Worm (Caenorhabditis elegans) whole organism, L4 larva: ENCODE measurements around the gene unc-16.

Experiments
- F10B5.3 ChIP-seq: sonication (generic microtip); optimal IDR thresholded peaks from 2 replicates; lab custom pipeline; 2016; ENCODE audit warnings: mild to moderate bottlenecking, missing genetic modification characterization, missing compliant biosample characterization
- F44E2.7 ChIP-seq: fragments of 200-800 bp; sonication (Bioruptor generic); IDR thresholded peaks from 2 replicates; pipeline ENCODE4 v2.1.2; 2022; ENCODE audit warnings: missing genetic modification characterization, missing compliant biosample characterization
- F49E8.2 ChIP-seq: sonication (generic microtip); optimal IDR thresholded peaks from 2 replicates; lab custom pipeline; 2016; ENCODE audit warnings: missing compliant biosample characterization, mild to moderate bottlenecking, missing genetic modification characterization, borderline replicate concordance
- R02D3.7 ChIP-seq: fragments of 150-350 bp; sonication (generic microtip); optimal IDR thresholded peaks from 3 replicates; lab custom pipeline; 2014; ENCODE audit warnings: missing biosample characterization, missing genetic modification characterization
- T26A8.4 ChIP-seq: fragments of 200-800 bp; sonication (Bioruptor generic); IDR thresholded peaks from 2 replicates; pipeline ENCODE4 v1.3.6; 2022; ENCODE audit warnings: missing genetic modification characterization, missing compliant biosample characterization
- Y48G9A.11 ChIP-seq: fragments of 200-800 bp; sonication (Bioruptor generic); IDR thresholded peaks from 2 replicates; pipeline ENCODE4 v1.3.6; 2022; ENCODE audit warnings: missing genetic modification reagents, missing genetic modification characterization, missing compliant biosample characterization
- arid-1 ChIP-seq: fragments of 200-800 bp; sonication (Bioruptor generic); conservative IDR thresholded peaks from 2 replicates; pipeline ENCODE4 v1.3.6; 2022; ENCODE audit warnings: missing genetic modification reagents, missing genetic modification characterization, missing compliant biosample characterization
- ceh-32 ChIP-seq: sonication (generic microtip); optimal IDR thresholded peaks from 2 replicates; lab custom pipeline; 2016; ENCODE audit warnings: mild to moderate bottlenecking, missing genetic modification characterization, missing compliant biosample characterization; ENCODE audit not compliant: poor library complexity
- ceh-62 ChIP-seq: sonication (generic microtip); optimal IDR thresholded peaks from 2 replicates; lab custom pipeline; 2017; ENCODE audit warnings: missing biosample characterization, missing genetic modification characterization
- ces-1 ChIP-seq: fragments of 150-350 bp; sonication (generic microtip); optimal IDR thresholded peaks from 4 replicates; lab custom pipeline; 2014; ENCODE audit warnings: missing biosample characterization, missing genetic modification reagents, missing genetic modification characterization
- daf-16 ChIP-seq, 3 experiments: sonication (generic microtip); optimal IDR thresholded peaks; 2 replicates each; lab custom pipeline; 2016 to 2017; ENCODE audit warnings: missing genetic modification characterization in 3 of 3, missing genetic modification reagents in 3 of 3, mild to moderate bottlenecking in 2 of 3, missing compliant biosample characterization in 2 of 3, missing biosample characterization in 1 of 3, moderate library complexity in 1 of 3
- daf-19 ChIP-seq: fragments of 200-800 bp; sonication (Bioruptor generic); conservative IDR thresholded peaks from 2 replicates; pipeline ENCODE4 v1.3.6; 2022; ENCODE audit warnings: missing genetic modification characterization, missing compliant biosample characterization
- daf-8 ChIP-seq: fragments of 200-800 bp; sonication (Bioruptor generic); IDR thresholded peaks from 2 replicates; pipeline ENCODE4 v1.3.6; 2022; ENCODE audit warnings: missing genetic modification characterization, missing compliant biosample characterization
- dmd-8 ChIP-seq: fragments of 200-800 bp; sonication (Bioruptor generic); IDR thresholded peaks from 2 replicates; pipeline ENCODE4 v1.3.6; 2022; ENCODE audit warnings: missing genetic modification characterization, missing compliant biosample characterization
- dpl-1 ChIP-seq: fragments of 150-350 bp; optimal IDR thresholded peaks from 2 replicates; lab custom pipeline; 2014; ENCODE audit warnings: missing biosample characterization, missing genetic modification reagents, missing genetic modification characterization
- egl-27 ChIP-seq: sonication (generic microtip); optimal IDR thresholded peaks from 3 replicates; lab custom pipeline; 2017; ENCODE audit warnings: missing biosample characterization, missing genetic modification reagents, missing genetic modification characterization
- fkh-10 ChIP-seq: fragments of 150-350 bp; optimal IDR thresholded peaks from 2 replicates; lab custom pipeline; 2014; ENCODE audit warnings: missing biosample characterization, missing genetic modification reagents, missing genetic modification characterization
- gei-8 ChIP-seq: fragments of 200-800 bp; sonication (Bioruptor generic); optimal IDR thresholded peaks from 2 replicates; lab custom pipeline; 2018; ENCODE audit warnings: mild to moderate bottlenecking, missing genetic modification characterization, missing compliant biosample characterization
- hlh-11 ChIP-seq: fragments of 200-800 bp; sonication (Bioruptor generic); optimal IDR thresholded peaks from 2 replicates; lab custom pipeline; 2018; ENCODE audit warnings: mild to moderate bottlenecking, missing genetic modification characterization, missing compliant biosample characterization
- hmg-1.1 ChIP-seq: fragments of 200-800 bp; sonication (Bioruptor generic); IDR thresholded peaks from 2 replicates; pipeline ENCODE4 v1.3.6; 2022; ENCODE audit warnings: missing genetic modification reagents, missing genetic modification characterization, missing compliant biosample characterization
- lin-15B ChIP-seq: fragments of 150-350 bp; sonication (generic microtip); optimal IDR thresholded peaks from 3 replicates; lab custom pipeline; 2014; ENCODE audit warnings: missing biosample characterization, missing genetic modification characterization
- lin-29 ChIP-seq: fragments of 200-800 bp; sonication (Bioruptor generic); IDR thresholded peaks from 2 replicates; pipeline ENCODE4 v1.3.6; 2022; ENCODE audit warnings: missing genetic modification reagents, missing genetic modification characterization, missing compliant biosample characterization
- lin-38 ChIP-seq: fragments of 200-800 bp; sonication (Bioruptor generic); IDR thresholded peaks from 2 replicates; pipeline ENCODE4 v1.3.6; 2022; ENCODE audit warnings: missing genetic modification reagents, missing genetic modification characterization, missing compliant biosample characterization
- lir-3 ChIP-seq: sonication (generic microtip); optimal IDR thresholded peaks from 2 replicates; lab custom pipeline; 2016; ENCODE audit warnings: mild to moderate bottlenecking, missing genetic modification characterization, missing compliant biosample characterization
- lsy-2 ChIP-seq, 2 experiments: fragments of 150-350 bp in 1 of 2; sonication (generic microtip) in 1 of 2; optimal IDR thresholded peaks; 2 replicates each; lab custom pipeline; 2014 to 2017; ENCODE audit warnings: missing biosample characterization in 2 of 2, missing genetic modification characterization in 2 of 2
- madf-5 ChIP-seq, 2 experiments: fragments of 200-800 bp; sonication (Bioruptor generic); IDR thresholded peaks; 2 replicates each; pipeline ENCODE4 v1.3.6; 2022; ENCODE audit warnings: missing compliant biosample characterization in 2 of 2, missing genetic modification characterization in 2 of 2
- madf-9 ChIP-seq: fragments of 200-800 bp; sonication (Bioruptor generic); conservative IDR thresholded peaks from 2 replicates; pipeline ENCODE4 v1.3.6; 2022; ENCODE audit warnings: missing genetic modification reagents, missing genetic modification characterization, missing compliant biosample characterization
- mes-2 ChIP-seq: sonication (generic microtip); optimal IDR thresholded peaks from 2 replicates; lab custom pipeline; 2016; ENCODE audit warnings: missing genotype, mild to moderate bottlenecking, missing genetic modification characterization, missing compliant biosample characterization; ENCODE audit not compliant: poor library complexity, severe bottlenecking
- nhr-111 ChIP-seq: fragments of 200-800 bp; sonication (Bioruptor generic); optimal IDR thresholded peaks from 2 replicates; lab custom pipeline; 2018; ENCODE audit warnings: mild to moderate bottlenecking, missing genetic modification characterization, missing compliant biosample characterization
- nhr-237 ChIP-seq: sonication (generic microtip); optimal IDR thresholded peaks from 2 replicates; lab custom pipeline; 2017; ENCODE audit warnings: missing biosample characterization, missing genetic modification characterization
- nhr-28 ChIP-seq: fragments of 150-350 bp; optimal IDR thresholded peaks from 2 replicates; lab custom pipeline; 2014; ENCODE audit warnings: missing biosample characterization, missing genetic modification characterization
- pqm-1 ChIP-seq: sonication (generic microtip); optimal IDR thresholded peaks from 2 replicates; lab custom pipeline; 2017; ENCODE audit warnings: missing biosample characterization, missing genetic modification characterization
- saeg-2 ChIP-seq: fragments of 200-800 bp; sonication (Bioruptor generic); IDR thresholded peaks from 2 replicates; pipeline ENCODE4 v1.3.6; 2022; ENCODE audit warnings: missing genetic modification reagents, missing genetic modification characterization, missing compliant biosample characterization
- set-16 ChIP-seq: fragments of 200-800 bp; sonication (Bioruptor generic); IDR thresholded peaks from 2 replicates; pipeline ENCODE4 v1.3.6; 2022; ENCODE audit warnings: missing genetic modification reagents, missing genetic modification characterization, missing compliant biosample characterization
- snpc-1.2 ChIP-seq: fragments of 200-800 bp; sonication (Bioruptor generic); IDR thresholded peaks from 2 replicates; pipeline ENCODE4 v1.3.6; 2022; ENCODE audit warnings: missing genetic modification reagents, missing genetic modification characterization, missing compliant biosample characterization
- spr-1 ChIP-seq: sonication (generic microtip); optimal IDR thresholded peaks from 2 replicates; lab custom pipeline; 2016; ENCODE audit warnings: mild to moderate bottlenecking, missing genetic modification characterization, missing compliant biosample characterization
- unc-62 ChIP-seq, 3 experiments: fragments of 150-350 bp in 1 of 3; sonication (generic microtip); optimal IDR thresholded peaks in 2 of 3; peaks in 1 of 3; 1 replicate in 1 of 3; 2 replicates in 2 of 3; lab custom pipeline; 2014 to 2017; ENCODE audit warnings: missing biosample characterization in 3 of 3, missing genetic modification characterization in 3 of 3, missing genetic modification reagents in 3 of 3, missing genotype in 1 of 3
- zag-1 ChIP-seq: fragments of 150-350 bp; optimal IDR thresholded peaks from 2 replicates; lab custom pipeline; 2014; ENCODE audit warnings: missing biosample characterization, missing genetic modification characterization

unc-16 gene

ce11 chrIII:9564410-9564809 lies 18.4 kb downstream of the unc-16 start, which contains the start of gene C48B4.10:
C48B4.10 (minus strand) TSS chrIII:9564510.
- TF ChIP-seq ces-1 = no peak
- no peak for TF ChIP-seq F44E2.7 (GFP tag; lab: Robert Waterston, UW)
- no peak for TF ChIP-seq Y48G9A.11 (GFP tag; lab: Robert Waterston, UW)
- TF ChIP-seq ceh-32 (tag; lab: Kevin White, UChicago) = no peak
- TF ChIP-seq lsy-2 (tag; optimal IDR thresholded peaks at IDR 0.05; lab: Kevin White, UChicago) = no peak
- no peak for TF ChIP-seq spr-1 (tag; lab: Kevin White, UChicago)

ce11 chrIII:9565973-9566372 lies 19.9 kb downstream of the unc-16 start, which contains the start of gene C48B4.11:
C48B4.11 (minus strand) TSS chrIII:9566115.
- TF ChIP-seq pqm-1 (tag; lab: Kevin White, UChicago) = no peak
- TF ChIP-seq hmg-1.1 (GFP tag; lab: Robert Waterston, UW) = no peak
- TF ChIP-seq hlh-11 (tag; lab: Kevin White, UChicago) = no peak

ce11 chrIII:9568451-9568850 lies 22.4 kb downstream of the unc-16 start, which contains the start of gene C48B4.13:
C48B4.13 (plus strand) TSS chrIII:9568751.
- no peak for TF ChIP-seq lin-29 (GFP tag; lab: Robert Waterston, UW)
- no peak for TF ChIP-seq F10B5.3 (tag; lab: Kevin White, UChicago)
- no peak for TF ChIP-seq ceh-62 (tag; lab: Kevin White, UChicago)
- no peak for TF ChIP-seq F49E8.2 (tag; lab: Kevin White, UChicago)
- TF ChIP-seq lsy-2 (tag; optimal IDR thresholded peaks at IDR 0.05; lab: Kevin White, UChicago) = no peak
- TF ChIP-seq lin-15B = no peak
- no peak for TF ChIP-seq T26A8.4 (GFP tag; lab: Robert Waterston, UW)
- no peak for TF ChIP-seq gei-8
- no peak for TF ChIP-seq daf-16 (GFP tag; optimal IDR thresholded peaks at IDR 0.05; lab: Kevin White, UChicago)
- no peak for TF ChIP-seq daf-16 (tag; optimal IDR thresholded peaks at IDR 0.05; lab: Kevin White, UChicago)
- no peak for TF ChIP-seq daf-8
- no peak for TF ChIP-seq dpl-1 (GFP tag; lab: Kevin White, UChicago)
- no peak for TF ChIP-seq saeg-2
- TF ChIP-seq zag-1 (tag; lab: Kevin White, UChicago) = no peak
- no peak for TF ChIP-seq egl-27 (tag; lab: Kevin White, UChicago)
- TF ChIP-seq fkh-10 (GFP tag; lab: Kevin White, UChicago) = no peak
- no peak for TF ChIP-seq nhr-111 (GFP tag; lab: Kevin White, UChicago)

ce11 chrIII:9570869-9571268 lies 24.8 kb downstream of the unc-16 start:
- TF ChIP-seq daf-16 (GFP tag; optimal IDR thresholded peaks at IDR 0.05; lab: Kevin White, UChicago) (no peak), daf-16 (tag; optimal IDR thresholded peaks at IDR 0.05; lab: Kevin White, UChicago) (no peak), mes-2 (peak; percentile 13), dpl-1 (GFP tag; lab: Kevin White, UChicago) (peak; percentile 85), lsy-2 (tag; optimal IDR thresholded peaks at IDR 0.05; lab: Kevin White, UChicago) (peak in 1 of 2 experiments; percentile 54), dmd-8 (GFP tag; lab: Robert Waterston, UW) (no peak), lir-3 (tag; lab: Kevin White, UChicago) (no peak), madf-5 (GFP tag; IDR thresholded peaks at IDR 0.05; lab: Robert Waterston, UW) (no peak), T26A8.4 (GFP tag; lab: Robert Waterston, UW) (peak; percentile 21; the same call in 1 of the 2 replicates), lin-38 (peak; percentile 42; the same call in 1 of the 2 replicates)

ce11 chrIII:9580039-9580891 lies 34.2 kb downstream of the unc-16 start, which contains the start of gene ced-7:
ced-7 (minus strand) TSS chrIII:9580089.
- TF ChIP-seq lsy-2 (tag; optimal IDR thresholded peaks at IDR 0.05; lab: Kevin White, UChicago) = peak in 1 of 2 experiments; percentile 28
- TF ChIP-seq F44E2.7 (GFP tag; lab: Robert Waterston, UW) = no peak
- no peak for TF ChIP-seq nhr-28 (tag; lab: Kevin White, UChicago)
- peak; percentile 49 for TF ChIP-seq lin-38
- TF ChIP-seq set-16 (GFP tag; lab: Robert Waterston, UW) = no peak
- no peak for TF ChIP-seq daf-16 (GFP tag; optimal IDR thresholded peaks at IDR 0.05; lab: Kevin White, UChicago)
- peak; percentile 77 for TF ChIP-seq daf-16 (tag; optimal IDR thresholded peaks at IDR 0.05; lab: Kevin White, UChicago)
- no peak for TF ChIP-seq zag-1 (tag; lab: Kevin White, UChicago)
- no peak for TF ChIP-seq pqm-1 (tag; lab: Kevin White, UChicago)
- TF ChIP-seq madf-5 (GFP tag; IDR thresholded peaks at IDR 0.05; lab: Robert Waterston, UW) = no peak
- no peak for TF ChIP-seq nhr-237
- no peak for TF ChIP-seq R02D3.7 (tag; lab: Kevin White, UChicago)
- no peak for TF ChIP-seq snpc-1.2 (GFP tag; lab: Robert Waterston, UW)
- no peak for TF ChIP-seq fkh-10 (GFP tag; lab: Kevin White, UChicago)
- no peak for TF ChIP-seq daf-19 (GFP tag; lab: Robert Waterston, UW)
- no peak for TF ChIP-seq arid-1
- no peak for TF ChIP-seq saeg-2
- TF ChIP-seq Y48G9A.11 (GFP tag; lab: Robert Waterston, UW) = no peak
- TF ChIP-seq unc-62 (GFP tag; optimal IDR thresholded peaks at IDR 0.05 in 1 of 2; lab: Kevin White, UChicago) = peak in 1 of 2 experiments; percentile 45
- TF ChIP-seq unc-62 (tag; optimal IDR thresholded peaks at IDR 0.05; lab: Kevin White, UChicago) = no peak
- no peak for TF ChIP-seq madf-9 (GFP tag; lab: Robert Waterston, UW)
